Fruit fly (Drosophila melanogaster): ENCODE results near the gene Brd8.

Gene Brd8

dm6 chr3R:29265075-29265474 lies 41.8 kb downstream of the Brd8 start (continued):
- TF ChIP-seq HLH4C (GFP tag; IDR thresholded peaks at IDR 0.05; ENCODE audit: partially characterized antibody) (no peak), NC2α (GFP tag; optimal IDR thresholded peaks at IDR 0.05) (peak; percentile 31), pho (GFP tag; optimal IDR thresholded peaks at IDR 0.05) (no peak), CG8290 (GFP tag; optimal IDR thresholded peaks at IDR 0.05) (peak; percentile 9), CG8290 (tag; optimal IDR thresholded peaks at IDR 0.05) (no peak), stwl (tag; optimal IDR thresholded peaks at IDR 0.05) (no peak), vnd (GFP tag; IDR thresholded peaks at IDR 0.05; ENCODE audit: partially characterized antibody) (no peak), usp (GFP tag; optimal IDR thresholded peaks at IDR 0.05) (no peak), Antp (GFP tag; optimal IDR thresholded peaks at IDR 0.05) (peak; percentile 21), CG11085 (GFP tag; IDR thresholded peaks at IDR 0.05) (no peak), sob (GFP tag; IDR thresholded peaks at IDR 0.05) (no peak), CG11695 (GFP tag; IDR thresholded peaks at IDR 0.05) (0 out of 3 replicates have a peak, but pooled peaks have one; percentile 21), lilli (GFP tag; optimal IDR thresholded peaks at IDR 0.05) (no peak), CG18262 (tag; optimal IDR thresholded peaks at IDR 0.05) (peak; percentile 78), CG2875 (GFP tag; optimal IDR thresholded peaks at IDR 0.05) (peak; percentile 39), Dref (GFP tag; IDR thresholded peaks at IDR 0.05) (no peak), CG12104 (GFP tag; optimal IDR thresholded peaks at IDR 0.05) (no peak), pb (GFP tag; optimal IDR thresholded peaks at IDR 0.05) (no peak), lmd (GFP tag; IDR thresholded peaks at IDR 0.05) (peak; percentile 9; the same call in 1 of the 2 replicates), Gsc (GFP tag; IDR thresholded peaks at IDR 0.05) (no peak), CG2199 (GFP tag; IDR thresholded peaks at IDR 0.05) (no peak), Sox102F (GFP tag; optimal IDR thresholded peaks at IDR 0.05) (peak; percentile 15), lola (GFP tag; optimal IDR thresholded peaks at IDR 0.05) (peak in 1 of 3 experiments; percentile 76), gem (tag; optimal IDR thresholded peaks at IDR 0.05) (peak; percentile 69), Xrp1 (GFP tag; IDR thresholded peaks at IDR 0.05) (peak; percentile 75), Bgb (GFP tag; IDR thresholded peaks at IDR 0.05; ENCODE audit: partially characterized antibody) (no peak), fd96Cb (tag; optimal IDR thresholded peaks at IDR 0.05) (peak; percentile 33), Fer2 (tag; optimal IDR thresholded peaks at IDR 0.05) (no peak), CG18476 (GFP tag; optimal IDR thresholded peaks at IDR 0.05) (no peak), bsh (GFP tag; optimal IDR thresholded peaks at IDR 0.05) (peak in 1 of 2 experiments; percentile 78), CG17829 (tag; optimal IDR thresholded peaks at IDR 0.05) (peak; percentile 66), Mes4 (GFP tag; optimal IDR thresholded peaks at IDR 0.05) (peak; percentile 12), onecut (GFP tag; IDR thresholded peaks at IDR 0.05) (0 out of 2 replicates have a peak, but pooled peaks have one; percentile 9), CG9797 (GFP tag; optimal IDR thresholded peaks at IDR 0.05) (no peak), jumu (GFP tag; optimal IDR thresholded peaks at IDR 0.05) (peak; percentile 10), tna (GFP tag; IDR thresholded peaks at IDR 0.05; ENCODE audit: partially characterized antibody) (no peak), CG1603 (tag; optimal IDR thresholded peaks at IDR 0.05) (peak; percentile 75), dpn (GFP tag; optimal IDR thresholded peaks at IDR 0.05) (peak in 1 of 2 experiments; percentile 12), slp2 (GFP tag; optimal IDR thresholded peaks at IDR 0.05) (no peak), CG31441 (GFP tag; IDR thresholded peaks at IDR 0.05) (peak; percentile 63), CG30403 (GFP tag; optimal IDR thresholded peaks at IDR 0.05) (no peak), CG10462 (GFP tag; optimal IDR thresholded peaks at IDR 0.05) (no peak), twi (tag; optimal IDR thresholded peaks at IDR 0.05) (no peak), CG17802 (tag; optimal IDR thresholded peaks at IDR 0.05) (peak; percentile 3), row (GFP tag; IDR thresholded peaks at IDR 0.05) (peak; percentile 75), run (tag; optimal IDR thresholded peaks at IDR 0.05) (no peak), Doc2 (GFP tag; IDR thresholded peaks at IDR 0.05) (no peak), Stat92E (GFP tag; optimal IDR thresholded peaks at IDR 0.05) (peak in 1 of 3 experiments; percentile 18), CG10267 (tag; optimal IDR thresholded peaks at IDR 0.05) (peak; percentile 47), gcm (GFP tag; optimal IDR thresholded peaks at IDR 0.05) (peak; percentile 28), Neu2 (GFP tag; optimal IDR thresholded peaks at IDR 0.05; ENCODE audit: borderline replicate concordance) (no peak)
